Fruit fly (Drosophila melanogaster) whole organism, prepupa: ENCODE measurements around the gene Txl.

Source experiments
- CG10631 ChIP-seq: fragments of 200-800 bp; sonication (Bioruptor generic); optimal IDR thresholded peaks from 2 replicates; lab custom pipeline; 2016; ENCODE audit warnings: missing biosample characterization, missing genetic modification characterization
- CG10669 ChIP-seq: fragments of 200-800 bp; sonication (Bioruptor generic); optimal IDR thresholded peaks from 3 replicates; lab custom pipeline; 2018; ENCODE audit warnings: missing biosample characterization, mild to moderate bottlenecking, missing genetic modification characterization, moderate library complexity
- CG11762 ChIP-seq: fragments of 200-800 bp; sonication (Bioruptor generic); optimal IDR thresholded peaks from 3 replicates; lab custom pipeline; 2016; ENCODE audit warnings: missing biosample characterization, missing genetic modification characterization; ENCODE audit not compliant: insufficient read depth
- CG11902 ChIP-seq: fragments of 200-800 bp; sonication (Bioruptor generic); optimal IDR thresholded peaks from 3 replicates; lab custom pipeline; 2016; ENCODE audit warnings: missing biosample characterization, missing genetic modification characterization
- CG15336 ChIP-seq: fragments of 200-800 bp; sonication (Bioruptor generic); IDR thresholded peaks from 2 replicates; pipeline ENCODE4 v1.3.6; 2022; ENCODE audit warnings: missing biosample characterization, missing genetic modification characterization
- CG1621 ChIP-seq: fragments of 200-800 bp; sonication (Bioruptor generic); optimal IDR thresholded peaks from 3 replicates; lab custom pipeline; 2018; ENCODE audit warnings: missing biosample characterization, mild to moderate bottlenecking, missing genetic modification characterization
- CG16779 ChIP-seq: fragments of 200-800 bp; sonication (Bioruptor generic); optimal IDR thresholded peaks from 3 replicates; lab custom pipeline; 2017; ENCODE audit warnings: missing biosample characterization, mild to moderate bottlenecking, missing genetic modification characterization
- CG3032 ChIP-seq: fragments of 200-800 bp; optimal IDR thresholded peaks from 2 replicates; lab custom pipeline; 2019; ENCODE audit warnings: missing biosample characterization, mild to moderate bottlenecking, missing genetic modification characterization, moderate library complexity
- CG31627 ChIP-seq: fragments of 200-800 bp; sonication (Bioruptor generic); optimal IDR thresholded peaks from 3 replicates; lab custom pipeline; 2016; ENCODE audit warnings: missing biosample characterization, missing genetic modification characterization
- CG34406 ChIP-seq: fragments of 200-800 bp; sonication (Bioruptor generic); optimal IDR thresholded peaks from 3 replicates; lab custom pipeline; 2016; ENCODE audit warnings: missing biosample characterization, missing genetic modification characterization
- CG3919 ChIP-seq: fragments of 200-800 bp; sonication (Bioruptor generic); optimal IDR thresholded peaks from 3 replicates; lab custom pipeline; 2016; ENCODE audit warnings: missing biosample characterization, missing genetic modification characterization
- CG4318 ChIP-seq: fragments of 200-800 bp; sonication (Bioruptor generic); optimal IDR thresholded peaks from 3 replicates; lab custom pipeline; 2017; ENCODE audit warnings: missing biosample characterization, mild to moderate bottlenecking, missing genetic modification characterization
- CG6276 ChIP-seq: fragments of 200-800 bp; sonication (Bioruptor generic); optimal IDR thresholded peaks from 2 replicates; lab custom pipeline; 2017; ENCODE audit warnings: missing biosample characterization, mild to moderate bottlenecking, missing genetic modification characterization
- CG6792 ChIP-seq: fragments of 200-800 bp; sonication (Bioruptor generic); optimal IDR thresholded peaks from 3 replicates; lab custom pipeline; 2016; ENCODE audit warnings: missing biosample characterization, missing genetic modification characterization
- CG6808 ChIP-seq: fragments of 200-800 bp; sonication (Bioruptor generic); optimal IDR thresholded peaks from 3 replicates; lab custom pipeline; 2017; ENCODE audit warnings: missing biosample characterization, missing genetic modification characterization, mild to moderate bottlenecking, moderate library complexity, missing genetic modification reagents
- CG6854 ChIP-seq: fragments of 200-800 bp; sonication (Bioruptor generic); optimal IDR thresholded peaks from 2 replicates; lab custom pipeline; 2017; ENCODE audit warnings: missing biosample characterization, mild to moderate bottlenecking, missing genetic modification characterization
- CG7368 ChIP-seq: fragments of 200-800 bp; sonication (Bioruptor generic); optimal IDR thresholded peaks from 3 replicates; lab custom pipeline; 2016; ENCODE audit warnings: missing biosample characterization, missing genetic modification characterization
- CG8119 ChIP-seq: fragments of 200-800 bp; sonication (Bioruptor generic); IDR thresholded peaks from 3 replicates; pipeline ENCODE4 v1.3.6; 2022; ENCODE audit warnings: missing biosample characterization, missing genetic modification characterization
- CG8632 ChIP-seq: fragments of 200-800 bp; sonication (Bioruptor generic); optimal IDR thresholded peaks from 3 replicates; lab custom pipeline; 2016; ENCODE audit warnings: missing biosample characterization, missing genetic modification characterization
- CG9139 ChIP-seq: fragments of 200-800 bp; sonication (Bioruptor generic); optimal IDR thresholded peaks from 3 replicates; lab custom pipeline; 2017; ENCODE audit warnings: missing biosample characterization, mild to moderate bottlenecking, missing genetic modification characterization
- Eip78C ChIP-seq: fragments of 200-800 bp; sonication (Bioruptor generic); peaks from one replicate; lab custom pipeline; 2016; ENCODE audit warnings: missing biosample characterization, missing genetic modification characterization
- Ets21C ChIP-seq: fragments of 200-800 bp; sonication (Bioruptor generic); optimal IDR thresholded peaks from 3 replicates; lab custom pipeline; 2016; ENCODE audit warnings: missing biosample characterization, missing genetic modification characterization
- Ets96B ChIP-seq: fragments of 200-800 bp; optimal IDR thresholded peaks from 2 replicates; lab custom pipeline; 2019; ENCODE audit warnings: missing biosample characterization, mild to moderate bottlenecking, missing genetic modification characterization, moderate library complexity
- Gug ChIP-seq: fragments of 200-800 bp; sonication (Bioruptor generic); IDR thresholded peaks from 2 replicates; pipeline ENCODE4 v1.3.6; 2022; ENCODE audit warnings: missing biosample characterization, missing genetic modification characterization
- Hr38 ChIP-seq: sonication (Bioruptor generic); optimal IDR thresholded peaks from 2 replicates; lab custom pipeline; 2016; ENCODE audit warnings: missing biosample characterization, missing genetic modification characterization
- Hr4 ChIP-seq: fragments of 200-800 bp; sonication (Bioruptor generic); optimal IDR thresholded peaks from 3 replicates; lab custom pipeline; 2016; ENCODE audit warnings: missing biosample characterization, missing genetic modification characterization
- OdsH ChIP-seq: fragments of 200-800 bp; sonication (Bioruptor generic); optimal IDR thresholded peaks from 3 replicates; lab custom pipeline; 2016; ENCODE audit warnings: missing biosample characterization, missing genetic modification characterization
- Sox14 ChIP-seq: fragments of 200-800 bp; sonication (Bioruptor generic); optimal IDR thresholded peaks from 3 replicates; lab custom pipeline; 2016; ENCODE audit warnings: missing biosample characterization, missing genetic modification characterization
- Sox15 ChIP-seq: fragments of 200-800 bp; sonication (Bioruptor generic); optimal IDR thresholded peaks from 3 replicates; lab custom pipeline; 2016; ENCODE audit warnings: missing biosample characterization, missing genetic modification characterization
- achi ChIP-seq: fragments of 200-800 bp; sonication (Bioruptor generic); optimal IDR thresholded peaks from 3 replicates; lab custom pipeline; 2016; ENCODE audit warnings: missing biosample characterization, missing genetic modification characterization
- acj6 ChIP-seq: fragments of 200-800 bp; sonication (Bioruptor generic); optimal IDR thresholded peaks from 3 replicates; lab custom pipeline; 2016; ENCODE audit warnings: missing biosample characterization, missing genetic modification characterization
- cyc ChIP-seq: fragments of 200-800 bp; sonication (Bioruptor generic); optimal IDR thresholded peaks from 3 replicates; lab custom pipeline; 2016; ENCODE audit warnings: missing biosample characterization, missing genetic modification characterization
- dsx ChIP-seq: fragments of 200-800 bp; optimal IDR thresholded peaks from 3 replicates; lab custom pipeline; 2019; ENCODE audit warnings: missing biosample characterization, mild to moderate bottlenecking, missing genetic modification characterization, moderate library complexity; ENCODE audit not compliant: poor library complexity, severe bottlenecking
- esn ChIP-seq: fragments of 200-800 bp; sonication (Bioruptor generic); optimal IDR thresholded peaks from 2 replicates; lab custom pipeline; 2016; ENCODE audit warnings: missing biosample characterization, mild to moderate bottlenecking, missing genetic modification characterization, moderate library complexity
- fd59A ChIP-seq: fragments of 200-800 bp; sonication (Bioruptor generic); optimal IDR thresholded peaks from 2 replicates; lab custom pipeline; 2017; ENCODE audit warnings: missing biosample characterization, mild to moderate bottlenecking, missing genetic modification characterization, missing genetic modification reagents
- fd85E ChIP-seq: fragments of 200-800 bp; sonication (Bioruptor generic); optimal IDR thresholded peaks from 3 replicates; lab custom pipeline; 2016; ENCODE audit warnings: missing biosample characterization, missing genetic modification characterization
- fkh ChIP-seq: fragments of 200-800 bp; sonication (Bioruptor generic); optimal IDR thresholded peaks from 3 replicates; lab custom pipeline; 2017; ENCODE audit warnings: missing biosample characterization, mild to moderate bottlenecking, missing genetic modification characterization, moderate library complexity
- lz ChIP-seq: fragments of 200-800 bp; sonication (Bioruptor generic); optimal IDR thresholded peaks from 3 replicates; lab custom pipeline; 2016; ENCODE audit warnings: missing biosample characterization, missing genetic modification characterization
- net ChIP-seq: fragments of 200-800 bp; sonication (Bioruptor generic); optimal IDR thresholded peaks from 3 replicates; lab custom pipeline; 2016; ENCODE audit warnings: missing biosample characterization, missing genetic modification characterization
- pdm3 ChIP-seq: fragments of 200-800 bp; sonication (Bioruptor generic); optimal IDR thresholded peaks from 3 replicates; lab custom pipeline; 2016; ENCODE audit warnings: missing biosample characterization, missing genetic modification characterization
- salr ChIP-seq, 2 experiments: fragments of 200-800 bp; sonication (Bioruptor generic); optimal IDR thresholded peaks; 3 replicates each; lab custom pipeline; 2016 to 2018; ENCODE audit warnings: missing biosample characterization in 2 of 2, missing genetic modification characterization in 2 of 2, mild to moderate bottlenecking in 1 of 2
- spab ChIP-seq: fragments of 200-800 bp; sonication (Bioruptor generic); optimal IDR thresholded peaks from 2 replicates; lab custom pipeline; 2017; ENCODE audit warnings: missing biosample characterization, mild to moderate bottlenecking, missing genetic modification characterization, missing genetic modification reagents
- ss ChIP-seq, 2 experiments: fragments of 200-800 bp; sonication (Bioruptor generic); optimal IDR thresholded peaks; 2 replicates in 1 of 2; 3 replicates in 1 of 2; lab custom pipeline; 2017 to 2018; ENCODE audit warnings: mild to moderate bottlenecking in 2 of 2, missing biosample characterization in 2 of 2, missing genetic modification characterization in 2 of 2, moderate library complexity in 1 of 2
- svp ChIP-seq: fragments of 200-800 bp; sonication (Bioruptor generic); peaks from one replicate; lab custom pipeline; 2016; ENCODE audit warnings: missing biosample characterization, missing genetic modification characterization
- vri ChIP-seq: fragments of 200-800 bp; sonication (Bioruptor generic); optimal IDR thresholded peaks from 3 replicates; lab custom pipeline; 2016; ENCODE audit warnings: missing biosample characterization, mild to moderate bottlenecking, missing genetic modification characterization

Txl gene

DNA sequence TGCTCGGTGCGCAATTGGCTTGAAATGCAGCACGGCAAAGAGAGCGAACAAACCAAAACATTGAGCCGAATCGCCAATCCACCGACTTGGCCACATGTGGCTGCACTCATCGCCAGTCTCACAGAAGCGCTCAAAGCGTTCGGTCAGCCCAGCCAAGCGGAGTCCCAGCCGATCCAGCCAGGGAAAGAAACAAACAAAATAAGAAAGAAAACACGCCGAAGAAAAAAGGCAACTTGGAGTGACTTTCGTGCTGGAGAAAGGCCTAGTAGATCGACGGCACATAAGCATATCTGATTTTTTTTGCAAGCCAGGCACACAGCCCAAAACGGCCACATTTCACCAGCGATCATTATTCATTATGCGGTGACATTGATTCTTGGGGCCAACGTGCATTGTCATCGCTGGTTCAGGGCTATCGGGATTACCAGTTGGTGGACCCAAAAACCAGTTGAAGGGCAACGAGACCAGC is 36.5 kb downstream of the Txl start (continued):
- TF ChIP-seq Hr4 (no peak), CG10631 (GFP tag; lab: Kevin White, UChicago) (no peak), salr (GFP tag; optimal IDR thresholded peaks at IDR 0.05; lab: Kevin White, UChicago) (no peak), pdm3 (GFP tag; lab: Kevin White, UChicago) (no peak), CG15336 (GFP tag; lab: Robert Waterston, UW) (peak; percentile 63), spab (GFP tag; lab: Kevin White, UChicago) (no peak), ss (GFP tag; optimal IDR thresholded peaks at IDR 0.05; lab: Kevin White, UChicago) (no peak)

DNA sequence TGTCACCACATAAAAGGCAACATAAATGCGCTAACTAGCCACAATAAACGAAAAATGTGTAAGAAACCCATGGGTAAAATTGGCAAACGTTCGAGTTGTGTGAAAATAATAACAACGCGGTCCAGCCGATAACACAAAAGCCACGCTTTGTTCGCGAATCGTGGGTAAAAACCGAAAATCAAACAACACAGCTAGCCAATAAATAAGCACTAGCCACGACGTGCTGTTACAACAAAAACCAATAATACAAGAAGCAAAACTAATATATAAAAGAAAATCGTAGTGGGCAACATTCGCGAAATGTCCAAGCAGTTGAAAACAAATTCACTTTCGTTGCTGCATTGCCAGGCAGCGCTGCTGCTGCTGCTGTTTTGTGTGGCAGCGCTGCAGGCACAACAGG is 37.1 kb downstream of the Txl start, which contains the start of gene CG42272:
Gene CG42272 (plus strand): TSS at position 301 of the 400 bp plus-strand sequence.
- TF ChIP-seq esn (GFP tag; lab: Kevin White, UChicago) = no peak
- TF ChIP-seq Hr38 = no peak
- no peak for TF ChIP-seq CG3032
- TF ChIP-seq CG31627 = no peak

DNA sequence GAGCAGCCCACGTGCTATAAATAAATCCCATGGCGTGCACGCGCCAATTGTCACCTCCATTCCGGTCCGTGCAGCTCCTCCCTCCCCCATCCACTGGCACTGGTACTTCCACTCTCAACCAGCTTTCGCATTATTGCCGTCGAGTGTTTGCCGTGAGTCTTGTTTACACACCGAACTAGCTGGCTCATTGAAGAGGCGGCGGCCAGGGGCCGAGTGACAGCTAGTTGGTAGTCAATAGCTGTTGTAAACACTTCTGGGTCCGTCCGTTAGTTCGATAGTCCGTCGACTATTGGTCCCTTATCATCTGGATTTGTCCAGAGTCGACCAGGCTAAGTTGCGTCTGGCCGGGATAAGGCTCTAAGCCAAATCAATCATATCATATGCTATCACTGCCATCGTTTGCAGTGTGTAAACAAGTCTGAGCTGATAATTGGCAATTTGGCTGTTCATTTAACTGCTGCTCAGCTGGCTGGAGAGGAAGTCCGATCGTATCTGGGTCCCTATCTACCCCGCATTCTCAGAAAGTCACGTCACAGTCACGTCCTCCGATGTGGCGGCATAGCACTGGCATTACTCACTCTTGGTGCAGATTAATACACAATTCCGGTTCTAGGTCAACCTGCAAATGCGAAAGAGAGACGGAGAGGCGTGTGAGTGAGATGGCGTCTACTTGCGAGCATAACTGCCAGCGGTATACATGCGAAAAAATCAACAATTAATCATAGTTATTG is 41.9 kb downstream of the Txl start:
- TF ChIP-seq CG7368 (GFP tag; lab: Kevin White, UChicago) (peak; percentile 50), CG11762 (GFP tag; lab: Kevin White, UChicago) (no peak), CG6792 (GFP tag; lab: Kevin White, UChicago) (no peak), Hr4 (no peak), CG6276 (GFP tag; lab: Kevin White, UChicago) (no peak), fkh (GFP tag; lab: Kevin White, UChicago) (peak; percentile 90), acj6 (GFP tag; lab: Kevin White, UChicago) (no peak), lz (GFP tag; lab: Kevin White, UChicago) (no peak), CG8632 (no peak), net (GFP tag; lab: Kevin White, UChicago) (peak; percentile 34), CG34406 (GFP tag; lab: Kevin White, UChicago) (no peak), CG10669 (GFP tag; lab: Kevin White, UChicago) (no peak), Ets21C (GFP tag; lab: Kevin White, UChicago) (no peak), CG6854 (GFP tag; lab: Kevin White, UChicago) (no peak), svp (GFP tag; lab: Kevin White, UChicago) (no peak), CG15336 (GFP tag; lab: Robert Waterston, UW) (peak; percentile 42; the same call in 1 of the 2 replicates), Gug (GFP tag; lab: Robert Waterston, UW) (peak; percentile 60), CG9139 (peak; percentile 9), CG8119 (GFP tag; lab: Robert Waterston, UW) (peak; percentile 34; the same call in 1 of the 3 replicates), Ets96B (tag; lab: Kevin White, UChicago) (no peak), spab (GFP tag; lab: Kevin White, UChicago) (peak; percentile 44), pdm3 (GFP tag; lab: Kevin White, UChicago) (no peak), Hr38 (peak; percentile 54), Eip78C (GFP tag; lab: Kevin White, UChicago) (peak; percentile 2), CG4318 (no peak), CG1621 (tag; lab: Kevin White, UChicago) (peak; percentile 15), CG6808 (peak; percentile 44), CG31627 (no peak), CG3919 (GFP tag; lab: Kevin White, UChicago) (peak; percentile 3), achi (GFP tag; lab: Kevin White, UChicago) (no peak), vri (GFP tag; lab: Kevin White, UChicago) (no peak), CG11902 (no peak), fd59A (GFP tag; lab: Kevin White, UChicago) (peak; percentile 27), Sox14 (GFP tag; lab: Kevin White, UChicago) (no peak), CG16779 (tag; lab: Kevin White, UChicago) (peak; percentile 21), fd85E (no peak), Sox15 (no peak), CG10631 (GFP tag; lab: Kevin White, UChicago) (no peak), ss (GFP tag; optimal IDR thresholded peaks at IDR 0.05; lab: Kevin White, UChicago) (peak in 1 of 2 experiments; percentile 45), OdsH (GFP tag; lab: Kevin White, UChicago) (no peak), cyc (no peak), dsx (no peak)
